Fruit fly (Drosophila melanogaster) S2 (cell line): ENCODE measurements around the gene CG13380.

ENCODE experiments used
- CG8478 ChIP-seq: fragments of >200 bp; optimal IDR thresholded peaks from 2 replicates; lab custom pipeline; 2018
- CTCF ChIP-seq, 2 experiments: fragments of >200 bp; optimal IDR thresholded peaks; 2 replicates each; lab custom pipeline; 2018

DNA sequence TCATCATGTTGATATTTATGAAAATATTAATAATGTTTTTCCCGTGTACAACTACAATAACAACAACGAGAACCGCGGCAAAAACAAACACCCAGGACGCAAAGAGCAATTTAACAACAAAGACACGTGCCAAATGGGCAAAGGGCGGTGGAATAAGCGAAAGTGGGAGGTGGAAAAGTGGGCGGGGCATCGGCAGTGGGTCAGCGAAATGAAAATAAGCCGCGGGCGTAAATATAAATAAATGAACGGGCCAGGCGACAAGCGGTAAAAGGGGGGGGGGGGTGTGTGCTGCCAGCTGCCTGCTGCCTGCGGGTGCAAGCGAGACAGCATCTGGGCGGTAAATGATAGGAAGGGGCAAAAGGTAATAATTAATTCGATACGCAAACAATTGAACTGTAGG lies 36.0 kb upstream of the CG13380 start:
- TF ChIP-seq CG8478 (lab: Kevin White, UChicago) (no peak), CTCF (optimal IDR thresholded peaks at IDR 0.05; lab: Kevin White, UChicago) (no peak)
